Fruit fly (Drosophila melanogaster) whole organism, pupa: Measurements from ENCODE around the gene Uch.

ENCODE experiments used
- CG15710 ChIP-seq: fragments of 200-800 bp; sonication (Bioruptor generic); optimal IDR thresholded peaks from 2 replicates; lab custom pipeline; 2018; ENCODE audit warnings: missing biosample characterization, mild to moderate bottlenecking, missing genetic modification characterization, moderate library complexity
- CG32121 ChIP-seq: fragments of 200-800 bp; sonication (Bioruptor generic); IDR thresholded peaks from 2 replicates; pipeline ENCODE4 v1.3.6; 2022; ENCODE audit warnings: missing biosample characterization, missing genetic modification characterization
- CG4496 ChIP-seq: fragments of 200-800 bp; sonication (Bioruptor generic); IDR thresholded peaks from 3 replicates; pipeline ENCODE4 v1.3.6; 2022; ENCODE audit warnings: missing biosample characterization, missing genetic modification characterization
- CG8159 ChIP-seq: fragments of 200-800 bp; sonication (Bioruptor generic); optimal IDR thresholded peaks from 3 replicates; lab custom pipeline; 2018; ENCODE audit warnings: missing biosample characterization, mild to moderate bottlenecking, missing genetic modification characterization, moderate library complexity
- CG9948 ChIP-seq: fragments of 200-800 bp; sonication (Bioruptor generic); optimal IDR thresholded peaks from 2 replicates; lab custom pipeline; 2018; ENCODE audit warnings: missing biosample characterization, mild to moderate bottlenecking, missing genetic modification characterization, moderate library complexity
- D1 ChIP-seq: fragments of 200-800 bp; sonication (Bioruptor generic); optimal IDR thresholded peaks from 2 replicates; lab custom pipeline; 2018; ENCODE audit warnings: missing biosample characterization, mild to moderate bottlenecking, missing genetic modification characterization, moderate library complexity
- Ets98B ChIP-seq: fragments of 200-800 bp; sonication (Bioruptor generic); IDR thresholded peaks from 2 replicates; pipeline ENCODE4 v1.3.6; 2022; ENCODE audit warnings: missing biosample characterization, missing genetic modification characterization
- Pif1A ChIP-seq: fragments of 200-800 bp; sonication (Bioruptor generic); optimal IDR thresholded peaks from 3 replicates; lab custom pipeline; 2016; ENCODE audit warnings: missing biosample characterization, missing genetic modification characterization
- fd96Ca ChIP-seq: fragments of 200-800 bp; sonication (Bioruptor generic); IDR thresholded peaks from 3 replicates; pipeline ENCODE4 v1.3.6; 2022; ENCODE audit warnings: missing biosample characterization, missing genetic modification characterization
- gl ChIP-seq: fragments of 200-800 bp; sonication (Bioruptor generic); optimal IDR thresholded peaks from 2 replicates; lab custom pipeline; 2018; ENCODE audit warnings: missing biosample characterization, mild to moderate bottlenecking, missing genetic modification characterization

DNA sequence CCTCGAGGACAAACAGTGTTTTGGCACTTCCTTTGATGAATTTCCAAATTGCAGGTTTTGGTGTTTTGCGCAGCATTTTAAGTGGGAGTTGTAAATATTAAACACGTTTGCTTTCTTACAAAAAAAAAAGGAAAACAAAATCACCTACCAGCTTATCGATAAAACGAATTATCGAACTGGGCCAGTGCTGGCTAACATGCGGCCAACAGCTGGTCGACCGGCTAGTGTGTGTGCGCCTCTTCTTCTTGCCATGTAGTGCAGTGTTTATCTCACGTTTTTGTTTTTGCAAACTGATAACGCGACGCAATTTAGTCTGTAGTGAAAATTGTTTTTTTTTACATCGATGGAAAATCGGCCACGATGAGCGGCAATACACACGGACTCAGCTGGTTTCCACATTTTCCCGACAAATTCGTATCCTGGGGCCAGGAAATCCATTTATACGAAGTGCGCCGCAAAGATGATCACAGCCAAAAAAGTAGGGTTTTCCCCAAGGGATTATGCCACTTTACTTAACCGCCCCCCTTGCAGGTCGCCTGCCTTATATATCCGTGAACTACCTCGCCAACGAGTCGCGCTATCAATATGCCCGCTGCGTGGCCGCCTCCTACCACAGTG lies 3.2 kb upstream of the Uch start, which contains the start of the genes CG15386, CG42371 and mio:
- TF ChIP-seq D1 (tag; lab: Kevin White, UChicago) (no peak), CG9948 (no peak), gl (tag; lab: Kevin White, UChicago) (peak; percentile 29), CG32121 (GFP tag; lab: Robert Waterston, UW) (no peak), fd96Ca (no peak), CG4496 (GFP tag; lab: Robert Waterston, UW) (peak; percentile 53; the same call in 2 of the 3 replicates), CG15710 (tag; lab: Kevin White, UChicago) (peak; percentile 12), Pif1A (no peak), CG8159 (tag; lab: Kevin White, UChicago) (no peak), Ets98B (GFP tag; lab: Robert Waterston, UW) (no peak; the same call in 1 of the 2 replicates)
